Fruit fly (Drosophila melanogaster) whole organism, adult: ENCODE data around the gene CG42692.

Experiments
- CG7101 ChIP-seq: fragments of 200-800 bp; sonication (Bioruptor generic); optimal IDR thresholded peaks from 2 replicates; lab custom pipeline; 2018; ENCODE audit warnings: missing biosample characterization, mild to moderate bottlenecking, missing genetic modification characterization, moderate library complexity
- bab1 ChIP-seq: fragments of 200-800 bp; sonication (Bioruptor generic); optimal IDR thresholded peaks from 3 replicates; lab custom pipeline; 2019; ENCODE audit warnings: missing biosample characterization, mild to moderate bottlenecking, missing genetic modification characterization, moderate library complexity
- cnc ChIP-seq, 2 experiments: fragments of >200 bp; optimal IDR thresholded peaks; 2 replicates each; lab custom pipeline; 2017
- tj ChIP-seq: fragments of 200-800 bp; sonication (Bioruptor generic); optimal IDR thresholded peaks from 3 replicates; lab custom pipeline; 2017; ENCODE audit warnings: missing biosample characterization, mild to moderate bottlenecking, missing genetic modification characterization, moderate library complexity

dm6 chr2L:14021646-14022129 is 13.8 kb downstream of the CG42692 start:
- no peak for TF ChIP-seq tj
- no peak for TF ChIP-seq CG7101 (tag; lab: Kevin White, UChicago)
- TF ChIP-seq cnc (optimal IDR thresholded peaks at IDR 0.05; lab: Kevin White, UChicago): no peak
- no peak for TF ChIP-seq bab1 (GFP tag; lab: Kevin White, UChicago)
